Fruit fly (Drosophila melanogaster) Kc167 (cell line): ENCODE data around the gene Sap47.

Experiments used
- Myc ChIP-seq: fragments of >200 bp; optimal IDR thresholded peaks from 2 replicates; lab custom pipeline; 2017; ENCODE audit warnings: missing external identifiers
- h ChIP-seq: fragments of >200 bp; optimal IDR thresholded peaks from 3 replicates; lab custom pipeline; 2018; ENCODE audit warnings: missing external identifiers
- insv ChIP-seq: fragments of >200 bp; optimal IDR thresholded peaks from 3 replicates; lab custom pipeline; 2018; ENCODE audit warnings: missing external identifiers
- psq ChIP-seq: fragments of >200 bp; optimal IDR thresholded peaks from 2 replicates; lab custom pipeline; 2017; ENCODE audit warnings: missing external identifiers

DNA sequence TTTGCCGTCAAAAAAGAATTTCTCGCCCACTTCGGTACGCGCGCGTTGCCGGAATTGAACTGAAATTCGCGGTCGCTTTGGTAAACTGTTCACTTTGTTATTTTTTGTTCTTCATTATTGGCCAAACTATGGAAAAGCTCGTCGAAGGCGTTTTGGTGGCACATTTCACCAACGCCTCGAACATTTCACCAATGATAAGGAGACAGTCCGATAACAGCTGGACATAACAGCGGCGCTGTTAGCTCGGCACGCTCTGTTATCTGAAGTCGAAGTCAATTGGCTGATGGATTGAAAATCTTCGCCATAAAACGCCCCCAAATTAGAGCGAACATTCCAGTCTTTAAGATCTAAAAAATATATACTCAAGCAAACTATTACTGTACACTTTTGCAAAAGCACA, 38.9 kb upstream of the Sap47 start, which contains the start of gene CG14877:
- no peak for TF ChIP-seq h (lab: Kevin White, UChicago)
- no peak for TF ChIP-seq insv (lab: Kevin White, UChicago)
- no peak for TF ChIP-seq Myc (lab: Kevin White, UChicago)
- no peak for TF ChIP-seq psq (lab: Kevin White, UChicago)
